Fruit fly (Drosophila melanogaster) whole organism, embryonic: ENCODE measurements around the gene Hecw.

Source experiments
- Adf1 ChIP-seq: fragments of 200-800 bp; sonication (Bioruptor generic); IDR thresholded peaks from 2 replicates; pipeline ENCODE4 v1.3.6; 2022; ENCODE audit warnings: missing biosample characterization, missing genetic modification characterization
- Atf-2 ChIP-seq: fragments of 200-800 bp; sonication (Bioruptor generic); optimal IDR thresholded peaks from 2 replicates; lab custom pipeline; 2016; ENCODE audit warnings: missing biosample characterization, missing genetic modification characterization
- BtbVII ChIP-seq: fragments of 200-800 bp; sonication (Bioruptor generic); optimal IDR thresholded peaks from 3 replicates; lab custom pipeline; 2017; ENCODE audit warnings: missing biosample characterization, mild to moderate bottlenecking, missing genetic modification characterization
- CG10959 ChIP-seq: fragments of 200-800 bp; sonication (Bioruptor generic); IDR thresholded peaks from 2 replicates; pipeline ENCODE4 v1.3.6; 2022; ENCODE audit warnings: missing biosample characterization, missing genetic modification characterization
- CG11560 ChIP-seq: fragments of 200-800 bp; sonication (Bioruptor generic); IDR thresholded peaks from 3 replicates; pipeline ENCODE4 v1.3.6; 2022; ENCODE audit warnings: missing biosample characterization, missing genetic modification characterization
- CG1233 ChIP-seq: fragments of 200-800 bp; sonication (Bioruptor generic); optimal IDR thresholded peaks from 4 replicates; lab custom pipeline; 2018; ENCODE audit warnings: missing biosample characterization, mild to moderate bottlenecking, missing genetic modification characterization
- CG14710 ChIP-seq: fragments of 200-800 bp; sonication (Bioruptor generic); optimal IDR thresholded peaks from 3 replicates; lab custom pipeline; 2019; ENCODE audit warnings: missing biosample characterization, mild to moderate bottlenecking, missing genetic modification characterization, moderate library complexity
- CG17328 ChIP-seq: fragments of 200-800 bp; sonication (Bioruptor generic); IDR thresholded peaks from 2 replicates; pipeline ENCODE4 v1.3.6; 2022; ENCODE audit warnings: missing biosample characterization, missing genetic modification characterization
- CG18599 ChIP-seq: fragments of 200-800 bp; sonication (Bioruptor generic); optimal IDR thresholded peaks from 3 replicates; lab custom pipeline; 2017; ENCODE audit warnings: missing biosample characterization, missing genetic modification characterization, mild to moderate bottlenecking, moderate library complexity, missing genetic modification reagents
- CG2116 ChIP-seq: fragments of 200-800 bp; sonication (Bioruptor generic); optimal IDR thresholded peaks from 3 replicates; lab custom pipeline; 2018; ENCODE audit warnings: missing biosample characterization, mild to moderate bottlenecking, missing genetic modification characterization
- CG3163 ChIP-seq: fragments of 200-800 bp; sonication (Bioruptor generic); optimal IDR thresholded peaks from 3 replicates; lab custom pipeline; 2016; ENCODE audit warnings: missing biosample characterization, missing genetic modification characterization
- CG4707 ChIP-seq: fragments of 200-800 bp; sonication (Bioruptor generic); optimal IDR thresholded peaks from 2 replicates; lab custom pipeline; 2018; ENCODE audit warnings: missing biosample characterization, mild to moderate bottlenecking, missing genetic modification characterization, moderate library complexity
- CG7556 ChIP-seq: fragments of 200-800 bp; sonication (Bioruptor generic); optimal IDR thresholded peaks from 2 replicates; lab custom pipeline; 2017; ENCODE audit warnings: missing biosample characterization, mild to moderate bottlenecking, missing genetic modification characterization
- CG8281 ChIP-seq: fragments of 200-800 bp; sonication (Bioruptor generic); optimal IDR thresholded peaks from 2 replicates; lab custom pipeline; 2018; ENCODE audit warnings: missing biosample characterization, mild to moderate bottlenecking, missing genetic modification characterization, moderate library complexity
- CG8944 ChIP-seq: fragments of 200-800 bp; sonication (Bioruptor generic); optimal IDR thresholded peaks from 3 replicates; lab custom pipeline; 2016; ENCODE audit warnings: missing biosample characterization, missing genetic modification characterization
- CG9727 ChIP-seq: fragments of 200-800 bp; sonication (Bioruptor generic); optimal IDR thresholded peaks from 3 replicates; lab custom pipeline; 2017; ENCODE audit warnings: missing biosample characterization, mild to moderate bottlenecking, missing genetic modification characterization
- Dad ChIP-seq: fragments of 200-800 bp; sonication (Bioruptor generic); optimal IDR thresholded peaks from 3 replicates; lab custom pipeline; 2016; ENCODE audit warnings: missing biosample characterization, missing genetic modification characterization
- Dfd ChIP-seq, 2 experiments: fragments of >200 bp; optimal IDR thresholded peaks; 2 replicates each; lab custom pipeline; 2017; ENCODE audit warnings: missing biosample characterization in 2 of 2, missing genetic modification characterization in 2 of 2
- Dip2 ChIP-seq: fragments of 200-800 bp; sonication (Bioruptor generic); IDR thresholded peaks from 2 replicates; pipeline ENCODE4 v1.3.6; 2022; ENCODE audit warnings: missing biosample characterization, missing genetic modification characterization
- Doc3 ChIP-seq: fragments of 200-800 bp; sonication (Bioruptor generic); IDR thresholded peaks from 3 replicates; pipeline ENCODE4 v1.3.6; 2022; ENCODE audit warnings: missing biosample characterization, missing genetic modification characterization; ENCODE audit not compliant: partially characterized antibody
- GATAe ChIP-seq: fragments of 200-800 bp; sonication (Bioruptor generic); conservative IDR thresholded peaks from 2 replicates; pipeline ENCODE4 v1.3.6; 2022; ENCODE audit warnings: missing biosample characterization, missing genetic modification characterization
- Gug ChIP-seq: fragments of 200-800 bp; sonication (Bioruptor generic); IDR thresholded peaks from 4 replicates; pipeline ENCODE4 v1.3.6; 2022; ENCODE audit warnings: missing biosample characterization, missing genetic modification characterization
- HLH3B ChIP-seq: fragments of 200-800 bp; sonication (Bioruptor generic); IDR thresholded peaks from 2 replicates; pipeline ENCODE4 v1.3.6; 2022; ENCODE audit warnings: missing biosample characterization, missing genetic modification characterization
- Hey ChIP-seq: fragments of 200-800 bp; sonication (Bioruptor generic); optimal IDR thresholded peaks from 3 replicates; lab custom pipeline; 2018; ENCODE audit warnings: missing biosample characterization, mild to moderate bottlenecking, missing genetic modification characterization
- Hr39 ChIP-seq: fragments of >200 bp; optimal IDR thresholded peaks from 2 replicates; lab custom pipeline; 2017
- Hr78 ChIP-seq, 2 experiments: fragments of 200-800 bp in 1 of 2; fragments of >200 bp in 1 of 2; sonication (Bioruptor generic) in 1 of 2; optimal IDR thresholded peaks; 2 replicates each; lab custom pipeline; 2017 to 2019; ENCODE audit warnings: missing biosample characterization in 2 of 2, missing genetic modification characterization in 2 of 2, mild to moderate bottlenecking in 1 of 2, moderate library complexity in 1 of 2
- MTF-1 ChIP-seq: fragments of 200-800 bp; sonication (Bioruptor generic); optimal IDR thresholded peaks from 2 replicates; lab custom pipeline; 2018; ENCODE audit warnings: missing biosample characterization, mild to moderate bottlenecking, missing genetic modification characterization, borderline replicate concordance
- Ravus ChIP-seq: fragments of 200-800 bp; sonication (Bioruptor generic); IDR thresholded peaks from 2 replicates; pipeline ENCODE4 v1.3.6; 2022; ENCODE audit warnings: missing biosample characterization, missing genetic modification characterization
- Sox100B ChIP-seq: fragments of 200-800 bp; sonication (Bioruptor generic); optimal IDR thresholded peaks from 3 replicates; lab custom pipeline; 2018; ENCODE audit warnings: missing biosample characterization, mild to moderate bottlenecking, missing genetic modification characterization
- Sox102F ChIP-seq: fragments of 200-800 bp; sonication (Bioruptor generic); optimal IDR thresholded peaks from 2 replicates; lab custom pipeline; 2018; ENCODE audit warnings: missing biosample characterization, mild to moderate bottlenecking, missing genetic modification characterization, moderate library complexity
- Tbp ChIP-seq: fragments of >200 bp; optimal IDR thresholded peaks from 2 replicates; lab custom pipeline; 2018; ENCODE audit warnings: missing biosample characterization, missing genetic modification characterization
- Usf ChIP-seq: fragments of 200-800 bp; sonication (Bioruptor generic); optimal IDR thresholded peaks from 2 replicates; lab custom pipeline; 2017; ENCODE audit warnings: missing genotype, missing biosample characterization, missing genetic modification characterization
- ap ChIP-seq: fragments of 200-800 bp; sonication (Bioruptor generic); IDR thresholded peaks from 2 replicates; pipeline ENCODE4 v1.3.6; 2022; ENCODE audit warnings: missing biosample characterization, missing genetic modification characterization
- ase ChIP-seq: fragments of 200-800 bp; sonication (Bioruptor generic); IDR thresholded peaks from 3 replicates; pipeline ENCODE4 v1.3.6; 2022; ENCODE audit warnings: missing biosample characterization, missing genetic modification characterization
- ash1 ChIP-seq: fragments of 200-800 bp; sonication (Bioruptor generic); optimal IDR thresholded peaks from 2 replicates; lab custom pipeline; 2018; ENCODE audit warnings: missing biosample characterization, mild to moderate bottlenecking, missing genetic modification characterization
- bsh ChIP-seq, 2 experiments: fragments of 200-800 bp; sonication (Bioruptor generic); optimal IDR thresholded peaks; 2 replicates each; lab custom pipeline; 2017 to 2018; ENCODE audit warnings: mild to moderate bottlenecking in 2 of 2, missing biosample characterization in 2 of 2, missing genetic modification characterization in 2 of 2, moderate library complexity in 1 of 2
- btn ChIP-seq: fragments of 200-800 bp; sonication (Bioruptor generic); optimal IDR thresholded peaks from 2 replicates; lab custom pipeline; 2016; ENCODE audit warnings: missing biosample characterization, missing genetic modification characterization
- chif ChIP-seq, 2 experiments: fragments of 200-800 bp; sonication (Bioruptor generic); optimal IDR thresholded peaks; 3 replicates each; lab custom pipeline; 2016; ENCODE audit warnings: missing biosample characterization in 2 of 2, missing genetic modification characterization in 2 of 2
- chm ChIP-seq: fragments of 200-800 bp; sonication (Bioruptor generic); IDR thresholded peaks from 2 replicates; pipeline ENCODE4 v1.3.6; 2022; ENCODE audit warnings: missing biosample characterization, missing genetic modification characterization
- dysf ChIP-seq: fragments of 200-800 bp; sonication (Bioruptor generic); IDR thresholded peaks from 3 replicates; pipeline ENCODE4 v1.3.6; 2022; ENCODE audit warnings: missing biosample characterization, missing genetic modification characterization
- fd102C ChIP-seq: fragments of 200-800 bp; sonication (Bioruptor generic); optimal IDR thresholded peaks from 2 replicates; lab custom pipeline; 2018; ENCODE audit warnings: missing biosample characterization, mild to moderate bottlenecking, missing genetic modification characterization, moderate library complexity
- lmd ChIP-seq: fragments of 200-800 bp; sonication (Bioruptor generic); IDR thresholded peaks from 2 replicates; pipeline ENCODE4 v1.3.6; 2022; ENCODE audit warnings: missing biosample characterization, missing genetic modification characterization
- mirr ChIP-seq: fragments of 200-800 bp; sonication (Bioruptor generic); optimal IDR thresholded peaks from 3 replicates; lab custom pipeline; 2018; ENCODE audit warnings: missing biosample characterization, mild to moderate bottlenecking, missing genetic modification characterization
- nerfin-1 ChIP-seq: fragments of 200-800 bp; sonication (Bioruptor generic); optimal IDR thresholded peaks from 3 replicates; lab custom pipeline; 2019; ENCODE audit warnings: missing biosample characterization, mild to moderate bottlenecking, missing genetic modification characterization, moderate library complexity
- pita ChIP-seq: fragments of 200-800 bp; sonication (Bioruptor generic); optimal IDR thresholded peaks from 2 replicates; lab custom pipeline; 2017; ENCODE audit warnings: missing biosample characterization, mild to moderate bottlenecking, missing genetic modification characterization
- seq ChIP-seq: fragments of 200-800 bp; sonication (Bioruptor generic); IDR thresholded peaks from 2 replicates; pipeline ENCODE4 v1.3.6; 2022; ENCODE audit warnings: missing biosample characterization, missing genetic modification characterization
- toy ChIP-seq: fragments of 200-800 bp; sonication (Bioruptor generic); IDR thresholded peaks from 2 replicates; pipeline ENCODE4 v1.3.6; 2022; ENCODE audit warnings: missing biosample characterization, missing genetic modification characterization
- trem ChIP-seq: fragments of 200-800 bp; optimal IDR thresholded peaks from 3 replicates; lab custom pipeline; 2019; ENCODE audit warnings: missing biosample characterization, mild to moderate bottlenecking, missing genetic modification characterization, moderate library complexity
- usp ChIP-seq: fragments of >200 bp; optimal IDR thresholded peaks from 2 replicates; lab custom pipeline; 2017; ENCODE audit warnings: missing biosample characterization, missing genetic modification characterization
- vfl ChIP-seq: fragments of 200-800 bp; sonication (Bioruptor generic); optimal IDR thresholded peaks from 2 replicates; lab custom pipeline; 2016; ENCODE audit warnings: missing biosample characterization, missing genetic modification characterization
- vvl ChIP-seq: fragments of 200-800 bp; sonication (Bioruptor generic); IDR thresholded peaks from 2 replicates; pipeline ENCODE4 v1.3.6; 2022; ENCODE audit warnings: missing biosample characterization, missing genetic modification characterization
- zf30C ChIP-seq: fragments of 200-800 bp; sonication (Bioruptor generic); optimal IDR thresholded peaks from 3 replicates; lab custom pipeline; 2018; ENCODE audit warnings: missing biosample characterization, mild to moderate bottlenecking, missing genetic modification characterization

Gene Hecw

DNA sequence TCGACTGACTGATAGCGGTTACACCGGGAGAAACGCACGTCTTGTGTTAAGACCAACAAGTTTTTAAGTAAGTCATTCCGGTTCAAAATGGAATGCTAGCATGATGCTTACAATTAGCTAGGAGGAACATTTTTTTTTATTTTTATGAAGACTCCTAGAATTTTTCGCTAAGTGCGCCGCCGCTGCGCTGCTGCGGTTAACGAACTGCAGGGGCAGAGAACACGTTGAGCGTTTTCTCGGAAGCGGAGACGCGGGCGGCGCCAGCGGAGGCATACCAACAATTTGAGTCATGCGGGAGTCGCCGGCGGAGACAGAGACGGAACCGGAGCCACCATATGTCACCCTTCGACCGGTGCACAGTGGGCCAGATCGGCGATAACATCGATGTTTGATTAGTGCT lies 37.3 kb downstream of the Hecw start (continued):
- TF ChIP-seq toy (GFP tag; lab: Robert Waterston, UW) (peak; percentile 89), Usf (GFP tag; lab: Kevin White, UChicago) (peak; percentile 88), CG18599 (GFP tag; lab: Kevin White, UChicago) (peak; percentile 97), CG1233 (GFP tag; lab: Kevin White, UChicago) (peak; percentile 95), trem (tag; lab: Kevin White, UChicago) (peak; percentile 89), Ravus (GFP tag; lab: Robert Waterston, UW) (peak; percentile 91), Dfd (GFP tag; optimal IDR thresholded peaks at IDR 0.05; lab: Kevin White, UChicago) (no peak), CG8944 (peak; percentile 98), vfl (GFP tag; lab: Kevin White, UChicago) (peak; percentile 89), mirr (GFP tag; lab: Kevin White, UChicago) (peak; percentile 79), Adf1 (GFP tag; lab: Robert Waterston, UW) (peak; percentile 97), nerfin-1 (peak; percentile 94), MTF-1 (peak; percentile 91), Atf-2 (peak; percentile 96), chif (GFP tag; optimal IDR thresholded peaks at IDR 0.05; lab: Kevin White, UChicago) (peak; percentile 98), Sox100B (GFP tag; lab: Kevin White, UChicago) (peak; percentile 95), fd102C (GFP tag; lab: Kevin White, UChicago) (peak; percentile 78), zf30C (GFP tag; lab: Kevin White, UChicago) (peak; percentile 93), Sox102F (GFP tag; lab: Kevin White, UChicago) (peak; percentile 97), chm (GFP tag; lab: Robert Waterston, UW) (peak; percentile 97), vvl (GFP tag; lab: Robert Waterston, UW) (peak; percentile 99), Dip2 (GFP tag; lab: Robert Waterston, UW) (0 out of 2 replicates have a peak, but pooled peaks have one; percentile 49), HLH3B (peak; percentile 98), CG14710 (tag; lab: Kevin White, UChicago) (peak; percentile 92), CG8281 (peak; percentile 87), lmd (GFP tag; lab: Robert Waterston, UW) (peak; percentile 96), Hr39 (lab: Kevin White, UChicago) (no peak), CG11560 (tag; lab: Robert Waterston, UW) (peak; percentile 86), seq (peak; percentile 96), ash1 (GFP tag; lab: Kevin White, UChicago) (peak; percentile 69), BtbVII (peak; percentile 96), ap (GFP tag; lab: Robert Waterston, UW) (peak; percentile 95), CG2116 (GFP tag; lab: Kevin White, UChicago) (peak; percentile 76), Hey (peak; percentile 80), CG3163 (peak; percentile 84), Gug (GFP tag; lab: Robert Waterston, UW) (peak; percentile 94), ase (GFP tag; lab: Robert Waterston, UW) (peak; percentile 97), Tbp (GFP tag; lab: Kevin White, UChicago) (no peak), Doc3 (GFP tag; lab: Robert Waterston, UW) (no peak), CG9727 (GFP tag; lab: Kevin White, UChicago) (peak; percentile 95), CG7556 (GFP tag; lab: Kevin White, UChicago) (peak; percentile 94), dysf (peak; percentile 98), Dad (GFP tag; lab: Kevin White, UChicago) (peak; percentile 97), CG17328 (GFP tag; lab: Robert Waterston, UW) (peak; percentile 98), CG10959 (GFP tag; lab: Robert Waterston, UW) (peak; percentile 94), CG4707 (GFP tag; lab: Kevin White, UChicago) (peak; percentile 90), usp (GFP tag; lab: Kevin White, UChicago) (no peak), Hr78 (GFP tag; optimal IDR thresholded peaks at IDR 0.05; lab: Kevin White, UChicago) (peak in 1 of 2 experiments; percentile 90), btn (GFP tag; lab: Kevin White, UChicago) (peak; percentile 98), pita (no peak), GATAe (peak; percentile 96), bsh (GFP tag; optimal IDR thresholded peaks at IDR 0.05; lab: Kevin White, UChicago) (peak; percentile 92 to 98)
